Worm (Caenorhabditis elegans): ENCODE data around the gene F43B10.1.

Gene F43B10.1

ce11 chrX:16594931-16595330 lies 67.7 kb downstream of the F43B10.1 start, which contains the start of gene cdh-9:
Gene cdh-9 (plus strand): TSS chrX:16595231.
- no peak for TF ChIP-seq ref-1 (GFP tag; conservative IDR thresholded peaks at IDR 0.05)
- no peak for TF ChIP-seq ztf-23 (GFP tag; IDR thresholded peaks at IDR 0.05)
- TF ChIP-seq T22C8.4 (GFP tag; IDR thresholded peaks at IDR 0.05) = no peak
- TF ChIP-seq ztf-29 (GFP tag; IDR thresholded peaks at IDR 0.05) = no peak
- no peak for TF ChIP-seq klf-2 (GFP tag; conservative IDR thresholded peaks at IDR 0.05)
- no peak for TF ChIP-seq tab-1 (GFP tag; IDR thresholded peaks at IDR 0.05)
- TF ChIP-seq med-1 (GFP tag; optimal IDR thresholded peaks at IDR 0.05; ENCODE audit: insufficient read depth) = no peak
- TF ChIP-seq flt-1 (GFP tag; IDR thresholded peaks at IDR 0.05) = no peak
- TF ChIP-seq cog-1 (tag; optimal IDR thresholded peaks at IDR 0.05) = no peak

ce11 chrX:16591533-16591932 lies 71.1 kb downstream of the F43B10.1 start:
- no peak for TF ChIP-seq cog-1 (tag; optimal IDR thresholded peaks at IDR 0.05)
- no peak for TF ChIP-seq T22C8.4 (GFP tag; IDR thresholded peaks at IDR 0.05)
- TF ChIP-seq flt-1 (GFP tag; IDR thresholded peaks at IDR 0.05) = no peak
- TF ChIP-seq ref-1 (GFP tag; conservative IDR thresholded peaks at IDR 0.05) = no peak
- TF ChIP-seq ztf-23 (GFP tag; IDR thresholded peaks at IDR 0.05) = no peak
- TF ChIP-seq klf-2 (GFP tag; conservative IDR thresholded peaks at IDR 0.05) = no peak
- no peak for TF ChIP-seq tab-1 (GFP tag; IDR thresholded peaks at IDR 0.05)
- no peak for TF ChIP-seq med-1 (GFP tag; optimal IDR thresholded peaks at IDR 0.05; ENCODE audit: insufficient read depth)
- no peak for TF ChIP-seq ztf-29 (GFP tag; IDR thresholded peaks at IDR 0.05)

- TF ChIP-seq ztf-29 (GFP tag; IDR thresholded peaks at IDR 0.05) (peak; percentile 76), med-1 (GFP tag; optimal IDR thresholded peaks at IDR 0.05; ENCODE audit: insufficient read depth) (peak; percentile 38), T22C8.4 (GFP tag; IDR thresholded peaks at IDR 0.05) (peak; percentile 70), ztf-23 (GFP tag; IDR thresholded peaks at IDR 0.05) (peak; percentile 88), ref-1 (GFP tag; conservative IDR thresholded peaks at IDR 0.05) (peak; percentile 74), flt-1 (GFP tag; IDR thresholded peaks at IDR 0.05) (peak; percentile 91), tab-1 (GFP tag; IDR thresholded peaks at IDR 0.05) (peak; percentile 85), cog-1 (tag; optimal IDR thresholded peaks at IDR 0.05) (peak; percentile 80), klf-2 (GFP tag; conservative IDR thresholded peaks at IDR 0.05) (peak; percentile 66; the same call in 1 of the 2 replicates)
These were observed 71.8 kb downstream of the F43B10.1 start for ce11 chrX:16590803-16591202.

- TF ChIP-seq tab-1 (GFP tag; IDR thresholded peaks at IDR 0.05) (no peak), ref-1 (GFP tag; conservative IDR thresholded peaks at IDR 0.05) (no peak), ztf-29 (GFP tag; IDR thresholded peaks at IDR 0.05) (no peak), flt-1 (GFP tag; IDR thresholded peaks at IDR 0.05) (no peak), klf-2 (GFP tag; conservative IDR thresholded peaks at IDR 0.05) (no peak), med-1 (GFP tag; optimal IDR thresholded peaks at IDR 0.05; ENCODE audit: insufficient read depth) (no peak), cog-1 (tag; optimal IDR thresholded peaks at IDR 0.05) (no peak), ztf-23 (GFP tag; IDR thresholded peaks at IDR 0.05) (no peak), T22C8.4 (GFP tag; IDR thresholded peaks at IDR 0.05) (no peak)
These were observed 72.4 kb downstream of the F43B10.1 start for ce11 chrX:16590230-16590629.

ce11 chrX:16588102-16588501 lies 74.5 kb downstream of the F43B10.1 start:
- TF ChIP-seq cog-1 (tag; optimal IDR thresholded peaks at IDR 0.05) (no peak), flt-1 (GFP tag; IDR thresholded peaks at IDR 0.05) (no peak), ztf-29 (GFP tag; IDR thresholded peaks at IDR 0.05) (no peak), T22C8.4 (GFP tag; IDR thresholded peaks at IDR 0.05) (no peak), ref-1 (GFP tag; conservative IDR thresholded peaks at IDR 0.05) (no peak), ztf-23 (GFP tag; IDR thresholded peaks at IDR 0.05) (no peak), med-1 (GFP tag; optimal IDR thresholded peaks at IDR 0.05; ENCODE audit: insufficient read depth) (no peak), klf-2 (GFP tag; conservative IDR thresholded peaks at IDR 0.05) (no peak), tab-1 (GFP tag; IDR thresholded peaks at IDR 0.05) (no peak)
